Worm (Caenorhabditis elegans) whole organism, mixed stage, embryonic: ENCODE measurements around the gene fbxa-126.

ENCODE experiments used
- mab-5 ChIP-seq: fragments of 150-350 bp; optimal IDR thresholded peaks from 2 replicates; lab custom pipeline; 2014; ENCODE audit warnings: missing biosample characterization, missing genetic modification characterization
- pha-4 ChIP-seq: fragments of 150-350 bp; optimal IDR thresholded peaks from 2 replicates; lab custom pipeline; 2018; ENCODE audit warnings: missing biosample characterization, missing genetic modification reagents, missing genetic modification characterization
- snpc-4 ChIP-seq: fragments of 150-350 bp; optimal IDR thresholded peaks from 2 replicates; lab custom pipeline; 2014; ENCODE audit warnings: missing biosample characterization, missing genetic modification characterization
- unc-120 ChIP-seq: sonication (generic microtip); optimal IDR thresholded peaks from 2 replicates; lab custom pipeline; 2017; ENCODE audit warnings: missing genetic modification characterization, missing compliant biosample characterization; ENCODE audit not compliant: poor library complexity, severe bottlenecking
- unc-39 ChIP-seq: fragments of 150-350 bp; optimal IDR thresholded peaks from 2 replicates; lab custom pipeline; 2014; ENCODE audit warnings: missing biosample characterization, missing genetic modification characterization
- unc-62 ChIP-seq: fragments of 150-350 bp; optimal IDR thresholded peaks from 2 replicates; lab custom pipeline; 2014; ENCODE audit warnings: missing biosample characterization, missing genetic modification reagents, missing genetic modification characterization

ce11 chrIV:14365837-14366378, 44.4 kb upstream of the fbxa-126 start:
- TF ChIP-seq unc-39 (tag; lab: Kevin White, UChicago) (no peak), unc-120 (tag; lab: Kevin White, UChicago) (no peak), snpc-4 (no peak), unc-62 (GFP tag; lab: Kevin White, UChicago) (no peak), pha-4 (no peak), mab-5 (tag; lab: Kevin White, UChicago) (no peak)
